Fruit fly (Drosophila melanogaster) whole organism, embryonic: ENCODE measurements around the gene CG13086.

Experiments used
- CG14050 ChIP-seq: fragments of 200-800 bp; sonication (Bioruptor generic); IDR thresholded peaks from 3 replicates; pipeline ENCODE4 v1.3.6; 2022; ENCODE audit warnings: missing biosample characterization, missing genetic modification characterization
- CG14441 ChIP-seq: fragments of 200-800 bp; sonication (Bioruptor generic); IDR thresholded peaks from 2 replicates; pipeline ENCODE4 v1.3.6; 2022; ENCODE audit warnings: missing biosample characterization, missing genetic modification characterization
- CG30403 ChIP-seq: fragments of 200-800 bp; sonication (Bioruptor generic); optimal IDR thresholded peaks from 3 replicates; lab custom pipeline; 2016; ENCODE audit warnings: missing biosample characterization, missing genetic modification characterization
- CkIIα-i1 ChIP-seq: fragments of 200-800 bp; sonication (Bioruptor generic); IDR thresholded peaks from 2 replicates; pipeline ENCODE4 v1.3.6; 2022; ENCODE audit warnings: missing biosample characterization, missing genetic modification characterization
- Dll ChIP-seq: fragments of 200-800 bp; sonication (Bioruptor generic); IDR thresholded peaks from 4 replicates; pipeline ENCODE4 v1.3.6; 2022; ENCODE audit warnings: missing biosample characterization, missing genetic modification characterization; ENCODE audit not compliant: partially characterized antibody
- H15 ChIP-seq: fragments of 200-800 bp; sonication (Bioruptor generic); IDR thresholded peaks from 3 replicates; pipeline ENCODE4 v1.3.6; 2022; ENCODE audit warnings: missing biosample characterization, missing genetic modification characterization
- Hr51 ChIP-seq, 2 experiments: fragments of 200-800 bp; sonication (Bioruptor generic); optimal IDR thresholded peaks; 2 replicates in 1 of 2; 3 replicates in 1 of 2; lab custom pipeline; 2016 to 2018; ENCODE audit warnings: missing biosample characterization in 2 of 2, missing genetic modification characterization in 2 of 2, mild to moderate bottlenecking in 1 of 2, moderate library complexity in 1 of 2
- crc ChIP-seq: fragments of 200-800 bp; sonication (Bioruptor generic); optimal IDR thresholded peaks from 2 replicates; lab custom pipeline; 2016; ENCODE audit warnings: missing biosample characterization, missing genetic modification characterization
- nerfin-2 ChIP-seq: fragments of 200-800 bp; sonication (Bioruptor generic); IDR thresholded peaks from 2 replicates; pipeline ENCODE4 v1.3.6; 2022; ENCODE audit warnings: missing biosample characterization, missing genetic modification characterization; ENCODE audit not compliant: partially characterized antibody
- ranshi ChIP-seq: fragments of 200-800 bp; sonication (Bioruptor generic); IDR thresholded peaks from 2 replicates; pipeline ENCODE4 v1.3.6; 2022; ENCODE audit warnings: missing biosample characterization, missing genetic modification characterization
- seq ChIP-seq: fragments of 200-800 bp; sonication (Bioruptor generic); IDR thresholded peaks from 2 replicates; pipeline ENCODE4 v1.3.6; 2022; ENCODE audit warnings: missing biosample characterization, missing genetic modification characterization

- TF ChIP-seq CkIIα-i1 (GFP tag; lab: Robert Waterston, UW): no peak
- no peak for TF ChIP-seq CG14050 (GFP tag; lab: Robert Waterston, UW)
- TF ChIP-seq CG14441 (GFP tag; lab: Robert Waterston, UW): no peak
- TF ChIP-seq Hr51 (GFP tag; optimal IDR thresholded peaks at IDR 0.05; lab: Kevin White, UChicago): no peak
- TF ChIP-seq seq (GFP tag; lab: Robert Waterston, UW): no peak
- TF ChIP-seq H15 (GFP tag; lab: Robert Waterston, UW): peak; percentile 52; the same call in 1 of the 3 replicates
- no peak for TF ChIP-seq nerfin-2 (GFP tag; lab: Robert Waterston, UW)
- peak; percentile 49 for TF ChIP-seq CG30403 (GFP tag; lab: Kevin White, UChicago)
- TF ChIP-seq ranshi (GFP tag; lab: Robert Waterston, UW): no peak
- TF ChIP-seq Dll (GFP tag; lab: Robert Waterston, UW): no peak
- no peak for TF ChIP-seq crc
Measured at dm6 chr2L:19342018-19342417, 22.2 kb upstream of the CG13086 start.
